Fruit fly (Drosophila melanogaster) whole organism, embryonic: ENCODE measurements around the gene CG5096.

Experiments
- CG10147 ChIP-seq: fragments of 200-800 bp; sonication (Bioruptor generic); optimal IDR thresholded peaks from 2 replicates; lab custom pipeline; 2019; ENCODE audit warnings: missing biosample characterization, mild to moderate bottlenecking, missing genetic modification characterization, moderate library complexity
- CG10431 ChIP-seq: fragments of 200-800 bp; sonication (Bioruptor generic); optimal IDR thresholded peaks from 3 replicates; lab custom pipeline; 2018; ENCODE audit warnings: missing biosample characterization, mild to moderate bottlenecking, missing genetic modification characterization
- CG10462 ChIP-seq: fragments of 200-800 bp; sonication (Bioruptor generic); optimal IDR thresholded peaks from 2 replicates; lab custom pipeline; 2016; ENCODE audit warnings: missing biosample characterization, missing genetic modification characterization
- CG10543 ChIP-seq: fragments of 200-800 bp; sonication (Bioruptor generic); optimal IDR thresholded peaks from 3 replicates; lab custom pipeline; 2017; ENCODE audit warnings: missing biosample characterization, mild to moderate bottlenecking, missing genetic modification characterization, moderate library complexity
- CG12155 ChIP-seq: fragments of 200-800 bp; sonication (Bioruptor generic); optimal IDR thresholded peaks from 3 replicates; lab custom pipeline; 2016; ENCODE audit warnings: missing biosample characterization, missing genetic modification characterization
- CG1603 ChIP-seq: fragments of 200-800 bp; sonication (Bioruptor generic); optimal IDR thresholded peaks from 2 replicates; lab custom pipeline; 2019; ENCODE audit warnings: missing biosample characterization, mild to moderate bottlenecking, missing genetic modification characterization, moderate library complexity
- CG17328 ChIP-seq: fragments of 200-800 bp; sonication (Bioruptor generic); IDR thresholded peaks from 2 replicates; pipeline ENCODE4 v1.3.6; 2022; ENCODE audit warnings: missing biosample characterization, missing genetic modification characterization
- CG17361 ChIP-seq: fragments of 200-800 bp; sonication (Bioruptor generic); IDR thresholded peaks from 3 replicates; pipeline ENCODE4 v1.3.6; 2022; ENCODE audit warnings: missing biosample characterization, missing genetic modification characterization
- CG17802 ChIP-seq: fragments of 200-800 bp; sonication (Bioruptor generic); optimal IDR thresholded peaks from 2 replicates; lab custom pipeline; 2018; ENCODE audit warnings: missing biosample characterization, mild to moderate bottlenecking, missing genetic modification characterization, moderate library complexity
- CG1792 ChIP-seq: fragments of 200-800 bp; sonication (Bioruptor generic); optimal IDR thresholded peaks from 2 replicates; lab custom pipeline; 2016; ENCODE audit warnings: missing biosample characterization, missing genetic modification characterization
- CG1832 ChIP-seq: fragments of 200-800 bp; sonication (Bioruptor generic); optimal IDR thresholded peaks from 2 replicates; lab custom pipeline; 2017; ENCODE audit warnings: missing biosample characterization, mild to moderate bottlenecking, missing genetic modification characterization, inconsistent platforms
- CG18599 ChIP-seq: fragments of 200-800 bp; sonication (Bioruptor generic); optimal IDR thresholded peaks from 3 replicates; lab custom pipeline; 2017; ENCODE audit warnings: missing biosample characterization, missing genetic modification characterization, mild to moderate bottlenecking, moderate library complexity, missing genetic modification reagents
- CG18619 ChIP-seq: fragments of 200-800 bp; sonication (Bioruptor generic); optimal IDR thresholded peaks from 3 replicates; lab custom pipeline; 2017; ENCODE audit warnings: missing biosample characterization, mild to moderate bottlenecking, missing genetic modification characterization
- CG2120 ChIP-seq: fragments of 200-800 bp; sonication (Bioruptor generic); optimal IDR thresholded peaks from 3 replicates; lab custom pipeline; 2016; ENCODE audit warnings: missing biosample characterization, missing genetic modification characterization
- CG2129 ChIP-seq: fragments of 200-800 bp; sonication (Bioruptor generic); IDR thresholded peaks from 2 replicates; pipeline ENCODE4 v1.3.6; 2022; ENCODE audit warnings: missing biosample characterization, missing genetic modification characterization; ENCODE audit not compliant: partially characterized antibody
- CG3726 ChIP-seq: fragments of 200-800 bp; sonication (Bioruptor generic); IDR thresholded peaks from 3 replicates; pipeline ENCODE4, ENCODE4 v1.3.6; 2022; ENCODE audit warnings: missing biosample characterization, missing genetic modification characterization
- CG43689 ChIP-seq: fragments of 200-800 bp; sonication (Bioruptor generic); IDR thresholded peaks from 2 replicates; pipeline ENCODE4 v1.3.6; 2022; ENCODE audit warnings: missing biosample characterization, missing genetic modification characterization
- CG5953 ChIP-seq: fragments of 200-800 bp; sonication (Bioruptor generic); IDR thresholded peaks from 2 replicates; pipeline ENCODE4 v1.3.6; 2022; ENCODE audit warnings: missing biosample characterization, missing genetic modification characterization
- CG7987 ChIP-seq: fragments of 200-800 bp; sonication (Bioruptor generic); optimal IDR thresholded peaks from 2 replicates; lab custom pipeline; 2018; ENCODE audit warnings: missing biosample characterization, mild to moderate bottlenecking, missing genetic modification characterization, moderate library complexity
- CG8089 ChIP-seq: fragments of 200-800 bp; sonication (Bioruptor generic); optimal IDR thresholded peaks from 3 replicates; lab custom pipeline; 2016; ENCODE audit warnings: missing biosample characterization, missing genetic modification characterization
- CG8290 ChIP-seq, 3 experiments: fragments of 200-800 bp; sonication (Bioruptor generic); optimal IDR thresholded peaks; 2 replicates each; lab custom pipeline; 2016 to 2019; ENCODE audit warnings: missing biosample characterization in 3 of 3, missing genetic modification characterization in 3 of 3, mild to moderate bottlenecking in 2 of 3, moderate library complexity in 1 of 3
- Chrac-16 ChIP-seq: fragments of 200-800 bp; sonication (Bioruptor generic); optimal IDR thresholded peaks from 3 replicates; lab custom pipeline; 2016; ENCODE audit warnings: missing biosample characterization, missing genetic modification characterization
- Dad ChIP-seq: fragments of 200-800 bp; sonication (Bioruptor generic); optimal IDR thresholded peaks from 3 replicates; lab custom pipeline; 2016; ENCODE audit warnings: missing biosample characterization, missing genetic modification characterization
- Deaf1 ChIP-seq: fragments of 200-800 bp; optimal IDR thresholded peaks from 3 replicates; lab custom pipeline; 2019; ENCODE audit warnings: missing biosample characterization, mild to moderate bottlenecking, missing genetic modification characterization, moderate library complexity
- Dp ChIP-seq: fragments of 200-800 bp; sonication (Bioruptor generic); optimal IDR thresholded peaks from 2 replicates; lab custom pipeline; 2018; ENCODE audit warnings: missing biosample characterization, mild to moderate bottlenecking, missing genetic modification characterization, moderate library complexity
- Eip74EF ChIP-seq, 2 experiments: fragments of 200-800 bp in 1 of 2; fragments of >200 bp in 1 of 2; sonication (Bioruptor generic) in 1 of 2; optimal IDR thresholded peaks; 2 replicates each; lab custom pipeline; 2017 to 2019; ENCODE audit warnings: missing biosample characterization in 2 of 2, missing genetic modification characterization in 2 of 2, mild to moderate bottlenecking in 1 of 2, moderate library complexity in 1 of 2
- HHEX ChIP-seq: fragments of 200-800 bp; sonication (Bioruptor generic); optimal IDR thresholded peaks from 3 replicates; lab custom pipeline; 2017; ENCODE audit warnings: missing biosample characterization, mild to moderate bottlenecking, missing genetic modification characterization, missing genetic modification reagents
- Hr51 ChIP-seq, 2 experiments: fragments of 200-800 bp; sonication (Bioruptor generic); optimal IDR thresholded peaks; 2 replicates in 1 of 2; 3 replicates in 1 of 2; lab custom pipeline; 2016 to 2018; ENCODE audit warnings: missing biosample characterization in 2 of 2, missing genetic modification characterization in 2 of 2, mild to moderate bottlenecking in 1 of 2, moderate library complexity in 1 of 2
- Hsf ChIP-seq: fragments of 200-800 bp; sonication (Bioruptor generic); optimal IDR thresholded peaks from 3 replicates; lab custom pipeline; 2016; ENCODE audit warnings: missing biosample characterization, missing genetic modification characterization
- Lhr ChIP-seq: fragments of 200-800 bp; sonication (Bioruptor generic); optimal IDR thresholded peaks from 3 replicates; lab custom pipeline; 2017; ENCODE audit warnings: mild to moderate bottlenecking, missing biosample characterization, missing genetic modification reagents, missing genetic modification characterization
- NFAT ChIP-seq: fragments of 200-800 bp; sonication (Bioruptor generic); IDR thresholded peaks from 2 replicates; pipeline ENCODE4 v1.3.6; 2022; ENCODE audit warnings: missing biosample characterization, missing genetic modification characterization
- NK7.1 ChIP-seq: fragments of 200-800 bp; sonication (Bioruptor generic); optimal IDR thresholded peaks from 3 replicates; lab custom pipeline; 2016; ENCODE audit warnings: missing biosample characterization, missing genetic modification characterization
- Optix ChIP-seq: fragments of 200-800 bp; sonication (Bioruptor generic); IDR thresholded peaks from 3 replicates; pipeline ENCODE4 v1.3.6; 2022; ENCODE audit warnings: missing biosample characterization, missing genetic modification characterization
- Rfx ChIP-seq: fragments of 200-800 bp; sonication (Bioruptor generic); IDR thresholded peaks from 2 replicates; pipeline ENCODE4 v1.3.6; 2022; ENCODE audit warnings: missing biosample characterization, missing genetic modification characterization
- TFAM ChIP-seq: fragments of 200-800 bp; sonication (Bioruptor generic); optimal IDR thresholded peaks from 2 replicates; lab custom pipeline; 2017; ENCODE audit warnings: missing biosample characterization, missing genetic modification characterization, inconsistent platforms
- ato ChIP-seq: fragments of 200-800 bp; sonication (Bioruptor generic); IDR thresholded peaks from 2 replicates; pipeline ENCODE4 v1.3.6; 2022; ENCODE audit warnings: missing biosample characterization, missing genetic modification characterization; ENCODE audit not compliant: partially characterized antibody
- chif ChIP-seq, 2 experiments: fragments of 200-800 bp; sonication (Bioruptor generic); optimal IDR thresholded peaks; 3 replicates each; lab custom pipeline; 2016; ENCODE audit warnings: missing biosample characterization in 2 of 2, missing genetic modification characterization in 2 of 2
- ci ChIP-seq: fragments of 200-800 bp; sonication (Bioruptor generic); IDR thresholded peaks from 3 replicates; pipeline ENCODE4 v1.3.6; 2022; ENCODE audit warnings: missing biosample characterization, missing genetic modification characterization
- corto ChIP-seq: fragments of 200-800 bp; sonication (Bioruptor generic); optimal IDR thresholded peaks from 2 replicates; lab custom pipeline; 2016; ENCODE audit warnings: missing biosample characterization, mild to moderate bottlenecking, missing genetic modification characterization, moderate library complexity
- disco-r ChIP-seq: fragments of 200-800 bp; sonication (Bioruptor generic); optimal IDR thresholded peaks from 2 replicates; lab custom pipeline; 2016; ENCODE audit warnings: missing biosample characterization, missing genetic modification characterization
- gfzf ChIP-seq: fragments of 200-800 bp; sonication (Bioruptor generic); optimal IDR thresholded peaks from 2 replicates; lab custom pipeline; 2016; ENCODE audit warnings: missing biosample characterization, mild to moderate bottlenecking, missing genetic modification characterization, moderate library complexity
- h ChIP-seq: fragments of >200 bp; optimal IDR thresholded peaks from 2 replicates; lab custom pipeline; 2017
- mam ChIP-seq: fragments of 200-800 bp; sonication (Bioruptor generic); optimal IDR thresholded peaks from 3 replicates; lab custom pipeline; 2016; ENCODE audit warnings: missing biosample characterization, missing genetic modification characterization
- mirr ChIP-seq: fragments of 200-800 bp; sonication (Bioruptor generic); optimal IDR thresholded peaks from 3 replicates; lab custom pipeline; 2018; ENCODE audit warnings: missing biosample characterization, mild to moderate bottlenecking, missing genetic modification characterization
- peb ChIP-seq: fragments of 200-800 bp; sonication (Bioruptor generic); IDR thresholded peaks from 2 replicates; pipeline ENCODE4 v1.3.6; 2022; ENCODE audit warnings: missing biosample characterization, missing genetic modification characterization
- repo ChIP-seq: fragments of 200-800 bp; sonication (Bioruptor generic); optimal IDR thresholded peaks from 2 replicates; lab custom pipeline; 2016; ENCODE audit warnings: missing biosample characterization, missing genetic modification characterization
- tap ChIP-seq: fragments of 200-800 bp; optimal IDR thresholded peaks from 3 replicates; lab custom pipeline; 2019; ENCODE audit warnings: missing biosample characterization, mild to moderate bottlenecking, missing genetic modification characterization, moderate library complexity
- trh ChIP-seq: fragments of 200-800 bp; sonication (Bioruptor generic); optimal IDR thresholded peaks from 2 replicates; lab custom pipeline; 2016; ENCODE audit warnings: missing biosample characterization, missing genetic modification characterization
- z ChIP-seq: fragments of 200-800 bp; sonication (Bioruptor generic); IDR thresholded peaks from 3 replicates; pipeline ENCODE4 v1.3.6; 2022; ENCODE audit warnings: missing biosample characterization, missing genetic modification characterization

Gene CG5096

DNA sequence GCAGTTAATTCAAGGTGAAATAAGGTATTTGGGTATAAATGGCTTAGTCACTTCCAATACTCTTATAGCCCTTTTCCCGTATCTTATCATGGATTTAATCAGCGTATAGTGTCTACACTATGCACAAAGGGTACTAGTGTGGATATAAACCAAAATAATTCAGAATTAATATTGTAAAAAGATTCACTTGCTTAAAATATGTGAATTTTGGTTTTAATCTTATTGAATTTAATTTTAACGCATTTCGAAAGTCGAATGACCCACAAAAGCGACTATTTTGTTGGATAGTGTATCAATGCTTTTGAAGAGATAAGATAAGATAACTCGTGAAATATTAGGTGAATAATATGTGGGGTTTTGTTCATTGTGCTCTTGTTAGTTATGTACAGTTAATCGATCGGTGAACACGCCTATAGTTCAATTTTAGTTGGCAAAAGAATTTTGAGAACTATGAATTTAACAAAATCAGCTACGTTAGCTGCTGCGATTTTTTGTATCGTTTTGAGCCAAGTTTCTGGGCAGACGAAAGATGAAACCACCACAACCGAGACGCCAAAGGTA is at the start of gene CG5096 (continued):
- TF ChIP-seq Deaf1 (tag; lab: Kevin White, UChicago) (peak; percentile 75), CG17802 (tag; lab: Kevin White, UChicago) (peak; percentile 45), chif (GFP tag; optimal IDR thresholded peaks at IDR 0.05; lab: Kevin White, UChicago) (peak; percentile 62 to 64), CG10543 (GFP tag; lab: Kevin White, UChicago) (peak; percentile 49), CG18599 (GFP tag; lab: Kevin White, UChicago) (peak; percentile 97), Hr51 (GFP tag; optimal IDR thresholded peaks at IDR 0.05; lab: Kevin White, UChicago) (peak; percentile 58 to 93), mam (GFP tag; lab: Kevin White, UChicago) (peak; percentile 86), NFAT (GFP tag; lab: Robert Waterston, UW) (no peak; the same call in 1 of the 2 replicates), CG3726 (GFP tag; lab: Robert Waterston, UW) (peak; percentile 48; the same call in 1 of the 3 replicates), corto (GFP tag; lab: Kevin White, UChicago) (peak; percentile 27), CG8089 (GFP tag; lab: Kevin White, UChicago) (peak; percentile 64), CG10147 (GFP tag; lab: Kevin White, UChicago) (peak; percentile 85), ato (GFP tag; lab: Robert Waterston, UW) (no peak), CG2120 (peak; percentile 96), disco-r (GFP tag; lab: Kevin White, UChicago) (peak; percentile 59), z (no peak), Dad (peak; percentile 51), CG43689 (GFP tag; lab: Robert Waterston, UW) (no peak), CG7987 (GFP tag; lab: Kevin White, UChicago) (peak; percentile 80), CG10431 (GFP tag; lab: Kevin White, UChicago) (no peak), trh (GFP tag; lab: Kevin White, UChicago) (peak; percentile 51), CG17328 (GFP tag; lab: Robert Waterston, UW) (peak; percentile 83), CG12155 (GFP tag; lab: Kevin White, UChicago) (peak; percentile 82), CG18619 (GFP tag; lab: Kevin White, UChicago) (peak; percentile 83), Lhr (GFP tag; lab: Kevin White, UChicago) (no peak), CG10462 (GFP tag; lab: Kevin White, UChicago) (peak; percentile 52), TFAM (GFP tag; lab: Kevin White, UChicago) (no peak), CG17361 (GFP tag; lab: Robert Waterston, UW) (peak; percentile 84; the same call in 2 of the 3 replicates), Eip74EF (GFP tag; optimal IDR thresholded peaks at IDR 0.05; lab: Kevin White, UChicago) (peak in 1 of 2 experiments; percentile 87), peb (GFP tag; lab: Robert Waterston, UW) (peak; percentile 42; the same call in 1 of the 2 replicates), CG1792 (GFP tag; lab: Kevin White, UChicago) (peak; percentile 78), ci (peak; percentile 94), Dp (no peak), NK7.1 (GFP tag; lab: Kevin White, UChicago) (peak; percentile 52), gfzf (GFP tag; lab: Kevin White, UChicago) (no peak), HHEX (peak; percentile 90), Hsf (peak; percentile 79), h (no peak), Optix (GFP tag; lab: Robert Waterston, UW) (no peak), CG2129 (GFP tag; lab: Robert Waterston, UW) (no peak), tap (tag; lab: Kevin White, UChicago) (peak; percentile 94), Rfx (GFP tag; lab: Robert Waterston, UW) (peak; percentile 93), CG8290 (GFP tag; optimal IDR thresholded peaks at IDR 0.05; lab: Kevin White, UChicago) (no peak), CG8290 (tag; optimal IDR thresholded peaks at IDR 0.05; lab: Kevin White, UChicago) (peak in 1 of 2 experiments; percentile 92), mirr (GFP tag; lab: Kevin White, UChicago) (peak; percentile 91), CG1832 (no peak), repo (GFP tag; lab: Kevin White, UChicago) (peak; percentile 39), CG5953 (GFP tag; lab: Robert Waterston, UW) (peak; percentile 82), Chrac-16 (GFP tag; lab: Kevin White, UChicago) (peak; percentile 58), CG1603 (peak; percentile 84)
